Worm (Caenorhabditis elegans) whole organism, L3 larva: ENCODE data around the gene spl-1.

Source experiments
- R02D3.7 ChIP-seq: fragments of 150-350 bp; optimal IDR thresholded peaks from 2 replicates; lab custom pipeline; 2014; ENCODE audit warnings: missing biosample characterization, missing genetic modification characterization
- aly-2 ChIP-seq: fragments of 150-350 bp; optimal IDR thresholded peaks from 2 replicates; lab custom pipeline; 2014; ENCODE audit warnings: missing biosample characterization, missing genetic modification characterization
- ceh-16 ChIP-seq: sonication (generic microtip); optimal IDR thresholded peaks from 2 replicates; lab custom pipeline; 2017; ENCODE audit warnings: missing biosample characterization, missing genetic modification characterization
- ceh-28 ChIP-seq: fragments of 150-350 bp; optimal IDR thresholded peaks from 2 replicates; lab custom pipeline; 2014; ENCODE audit warnings: missing biosample characterization, missing genetic modification reagents, missing genetic modification characterization
- ceh-82 ChIP-seq: fragments of 150-350 bp; optimal IDR thresholded peaks from 2 replicates; lab custom pipeline; 2014; ENCODE audit warnings: missing biosample characterization, missing genetic modification characterization
- ceh-9 ChIP-seq: sonication (generic microtip); optimal IDR thresholded peaks from 2 replicates; lab custom pipeline; 2018; ENCODE audit warnings: missing biosample characterization, missing genetic modification characterization
- egl-27 ChIP-seq: sonication (generic microtip); optimal IDR thresholded peaks from 4 replicates; lab custom pipeline; 2017; ENCODE audit warnings: missing biosample characterization, missing genetic modification reagents, missing genetic modification characterization
- egl-5 ChIP-seq: fragments of 150-350 bp; optimal IDR thresholded peaks from 2 replicates; lab custom pipeline; 2017; ENCODE audit warnings: missing biosample characterization, missing genetic modification reagents, missing genetic modification characterization, inconsistent platforms
- elt-2 ChIP-seq: sonication (generic microtip); optimal IDR thresholded peaks from 2 replicates; lab custom pipeline; 2016; ENCODE audit warnings: missing genetic modification reagents, mild to moderate bottlenecking, missing genetic modification characterization, missing compliant biosample characterization
- elt-3 ChIP-seq, 3 experiments: fragments of 150-350 bp in 1 of 3; sonication (generic microtip) in 2 of 3; optimal IDR thresholded peaks; 2 replicates in 2 of 3; 4 replicates in 1 of 3; lab custom pipeline; 2014 to 2017; ENCODE audit warnings: missing biosample characterization in 3 of 3, missing genetic modification characterization in 3 of 3
- eor-1 ChIP-seq, 2 experiments: fragments of 150-350 bp; optimal IDR thresholded peaks; 2 replicates each; lab custom pipeline; 2014 to 2018; ENCODE audit warnings: missing biosample characterization in 2 of 2, missing genetic modification characterization in 2 of 2
- fkh-10 ChIP-seq: sonication (generic microtip); optimal IDR thresholded peaks from 2 replicates; lab custom pipeline; 2017; ENCODE audit warnings: missing biosample characterization, missing genetic modification reagents, missing genetic modification characterization
- fkh-2 ChIP-seq: fragments of 150-350 bp; optimal IDR thresholded peaks from 2 replicates; lab custom pipeline; 2014; ENCODE audit warnings: missing biosample characterization, missing genetic modification reagents, missing genetic modification characterization
- fos-1 ChIP-seq: fragments of 150-350 bp; optimal IDR thresholded peaks from 2 replicates; lab custom pipeline; 2014; ENCODE audit warnings: missing biosample characterization, missing genetic modification characterization
- hmg-11 ChIP-seq: sonication (generic microtip); optimal IDR thresholded peaks from 2 replicates; lab custom pipeline; 2016; ENCODE audit warnings: missing genetic modification characterization, missing compliant biosample characterization
- jun-1 ChIP-seq: fragments of 150-350 bp; optimal IDR thresholded peaks from 2 replicates; lab custom pipeline; 2014; ENCODE audit warnings: missing biosample characterization, missing genetic modification reagents, missing genetic modification characterization
- lin-15B ChIP-seq: fragments of 150-350 bp; optimal IDR thresholded peaks from 2 replicates; lab custom pipeline; 2014; ENCODE audit warnings: missing biosample characterization, missing genetic modification characterization
- lin-39 ChIP-seq: fragments of 150-350 bp; optimal IDR thresholded peaks from 2 replicates; lab custom pipeline; 2018; ENCODE audit warnings: missing biosample characterization, missing genetic modification reagents, missing genetic modification characterization
- lsy-12 ChIP-seq: sonication (generic microtip); optimal IDR thresholded peaks from 2 replicates; lab custom pipeline; 2016; ENCODE audit warnings: mild to moderate bottlenecking, missing genetic modification characterization, missing compliant biosample characterization
- mdl-1 ChIP-seq: fragments of 150-350 bp; optimal IDR thresholded peaks from 2 replicates; lab custom pipeline; 2014; ENCODE audit warnings: missing biosample characterization, missing genetic modification characterization
- mml-1 ChIP-seq: fragments of 150-350 bp; sonication (generic microtip); optimal IDR thresholded peaks from 3 replicates; lab custom pipeline; 2014; ENCODE audit warnings: missing biosample characterization, missing genetic modification characterization
- nfya-1 ChIP-seq: sonication (generic microtip); optimal IDR thresholded peaks from 2 replicates; lab custom pipeline; 2017; ENCODE audit warnings: missing genetic modification characterization, mild to moderate bottlenecking, missing compliant biosample characterization, antibody characterized with exemption, moderate library complexity; ENCODE audit not compliant: insufficient read depth
- nhr-12 ChIP-seq: fragments of 150-350 bp; optimal IDR thresholded peaks from 2 replicates; lab custom pipeline; 2014; ENCODE audit warnings: missing biosample characterization, missing genetic modification characterization
- nhr-23 ChIP-seq: fragments of 150-350 bp; optimal IDR thresholded peaks from 2 replicates; lab custom pipeline; 2014; ENCODE audit warnings: missing biosample characterization, missing genetic modification reagents, missing genetic modification characterization
- nhr-25 ChIP-seq: sonication (generic microtip); optimal IDR thresholded peaks from 2 replicates; lab custom pipeline; 2017; ENCODE audit warnings: missing biosample characterization, missing genetic modification characterization
- nhr-43 ChIP-seq: sonication (generic microtip); optimal IDR thresholded peaks from 2 replicates; lab custom pipeline; 2016; ENCODE audit warnings: mild to moderate bottlenecking, missing genetic modification characterization, missing compliant biosample characterization; ENCODE audit not compliant: poor library complexity, severe bottlenecking
- nhr-67 ChIP-seq: fragments of 150-350 bp; optimal IDR thresholded peaks from 2 replicates; lab custom pipeline; 2014; ENCODE audit warnings: missing biosample characterization, missing genetic modification characterization
- nhr-76 ChIP-seq: fragments of 150-350 bp; sonication (generic microtip); optimal IDR thresholded peaks from 5 replicates; lab custom pipeline; 2014; ENCODE audit warnings: missing biosample characterization, missing genetic modification characterization
- pqm-1 ChIP-seq: fragments of 150-350 bp; optimal IDR thresholded peaks from 2 replicates; lab custom pipeline; 2017; ENCODE audit warnings: missing biosample characterization, missing genetic modification characterization, inconsistent platforms
- zag-1 ChIP-seq: fragments of 150-350 bp; optimal IDR thresholded peaks from 2 replicates; lab custom pipeline; 2014; ENCODE audit warnings: missing biosample characterization, missing genetic modification characterization
- ztf-4 ChIP-seq: fragments of 150-350 bp; optimal IDR thresholded peaks from 2 replicates; lab custom pipeline; 2014; ENCODE audit warnings: missing biosample characterization, missing genetic modification characterization

spl-1 gene

ce11 chrIV:373963-374362, 9.0 kb downstream of the spl-1 start:
- TF ChIP-seq ceh-82 (tag; lab: Kevin White, UChicago) (no peak), ceh-28 (tag; lab: Kevin White, UChicago) (no peak), elt-3 (tag; optimal IDR thresholded peaks at IDR 0.05; lab: Kevin White, UChicago) (no peak), egl-27 (tag; lab: Kevin White, UChicago) (no peak), aly-2 (tag; lab: Kevin White, UChicago) (no peak)

- TF ChIP-seq elt-3 (tag; optimal IDR thresholded peaks at IDR 0.05; lab: Kevin White, UChicago): no peak
- TF ChIP-seq mml-1 (tag; lab: Kevin White, UChicago): no peak
- TF ChIP-seq hmg-11 (tag; lab: Kevin White, UChicago): no peak
- TF ChIP-seq nhr-76 (tag; lab: Kevin White, UChicago): no peak
- TF ChIP-seq nfya-1 (tag; lab: Kevin White, UChicago): no peak
- no peak for TF ChIP-seq nhr-12 (tag; lab: Kevin White, UChicago)
- TF ChIP-seq lsy-12: no peak
- no peak for TF ChIP-seq ceh-16
- peak; percentile 34 for TF ChIP-seq lin-15B (tag; lab: Kevin White, UChicago)
- no peak for TF ChIP-seq fkh-2 (tag; lab: Kevin White, UChicago)
- peak; percentile 39 for TF ChIP-seq egl-5 (tag; lab: Kevin White, UChicago)
- no peak for TF ChIP-seq eor-1 (tag; optimal IDR thresholded peaks at IDR 0.05; lab: Kevin White, UChicago)
- no peak for TF ChIP-seq nhr-67 (tag; lab: Kevin White, UChicago)
- TF ChIP-seq ceh-9 (tag; lab: Kevin White, UChicago): no peak
Observed at ce11 chrIV:372146-372789, 10.7 kb downstream of the spl-1 start.

ce11 chrIV:366406-366805, 16.6 kb downstream of the spl-1 start:
- TF ChIP-seq nfya-1 (tag; lab: Kevin White, UChicago): peak; percentile 37
- peak; percentile 42 for TF ChIP-seq nhr-23 (tag; lab: Kevin White, UChicago)
- TF ChIP-seq egl-5 (tag; lab: Kevin White, UChicago): peak; percentile 39
- TF ChIP-seq lin-39 (tag; lab: Kevin White, UChicago): peak; percentile 8
- peak; percentile 48 for TF ChIP-seq nhr-25
- TF ChIP-seq aly-2 (tag; lab: Kevin White, UChicago): no peak
- peak; percentile 17 for TF ChIP-seq fkh-10 (GFP tag; lab: Kevin White, UChicago)
- TF ChIP-seq lin-15B (tag; lab: Kevin White, UChicago): peak; percentile 6
- TF ChIP-seq ceh-16: no peak
- peak; percentile 45 for TF ChIP-seq hmg-11 (tag; lab: Kevin White, UChicago)

DNA sequence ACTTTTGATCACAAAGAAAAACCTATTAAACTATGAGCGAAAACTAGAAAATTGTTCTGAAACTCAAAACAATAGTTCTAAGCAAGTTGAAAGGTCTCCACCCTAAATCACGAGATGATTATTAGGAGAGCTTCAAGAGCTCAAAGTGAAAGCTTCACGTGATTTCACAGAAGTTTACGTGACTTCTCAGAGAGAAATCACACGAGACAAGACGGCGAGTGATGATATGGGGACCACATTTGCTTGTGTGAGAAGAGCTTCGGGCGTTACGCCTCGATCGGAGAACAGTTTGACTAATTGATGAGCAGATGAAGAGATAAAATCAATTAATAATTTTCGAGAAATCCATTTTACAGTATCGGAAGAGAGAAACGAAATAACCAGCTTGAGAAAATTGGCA, 18.0 kb downstream of the spl-1 start:
- TF ChIP-seq mdl-1 (tag; lab: Kevin White, UChicago): no peak
- TF ChIP-seq R02D3.7 (tag; lab: Kevin White, UChicago): no peak
- TF ChIP-seq nfya-1 (tag; lab: Kevin White, UChicago): no peak
- no peak for TF ChIP-seq ceh-82 (tag; lab: Kevin White, UChicago)
- TF ChIP-seq elt-2 (tag; lab: Kevin White, UChicago): no peak
- no peak for TF ChIP-seq jun-1 (tag; lab: Kevin White, UChicago)
- TF ChIP-seq aly-2 (tag; lab: Kevin White, UChicago): no peak
- TF ChIP-seq ztf-4 (tag; lab: Kevin White, UChicago): no peak
- TF ChIP-seq ceh-16: no peak
- no peak for TF ChIP-seq eor-1 (tag; optimal IDR thresholded peaks at IDR 0.05; lab: Kevin White, UChicago)
- TF ChIP-seq pqm-1 (tag; lab: Kevin White, UChicago): no peak
- no peak for TF ChIP-seq nhr-43
- TF ChIP-seq, all 47 proteins: peak for 0

ce11 chrIV:343279-343678, 39.7 kb downstream of the spl-1 start:
- TF ChIP-seq zag-1 (tag; lab: Kevin White, UChicago): no peak
- no peak for TF ChIP-seq ztf-4 (tag; lab: Kevin White, UChicago)
- no peak for TF ChIP-seq elt-2 (tag; lab: Kevin White, UChicago)
- no peak for TF ChIP-seq nhr-23 (tag; lab: Kevin White, UChicago)
- no peak for TF ChIP-seq ceh-16
- no peak for TF ChIP-seq fos-1 (tag; lab: Kevin White, UChicago)
- TF ChIP-seq aly-2 (tag; lab: Kevin White, UChicago): no peak
- TF ChIP-seq nhr-67 (tag; lab: Kevin White, UChicago): no peak
